Worm (Caenorhabditis elegans) whole organism, L1 larva: ENCODE data around the gene F29C12.6.

ENCODE experiments used
- C16A3.4 ChIP-seq: fragments of 150-350 bp; optimal IDR thresholded peaks from 2 replicates; lab custom pipeline; 2014; ENCODE audit warnings: missing biosample characterization, missing genetic modification characterization
- C34B4.2 ChIP-seq: sonication (generic microtip); optimal IDR thresholded peaks from 2 replicates; lab custom pipeline; 2017; ENCODE audit warnings: mild to moderate bottlenecking, missing genetic modification characterization, missing compliant biosample characterization
- F16B12.6 ChIP-seq: fragments of 150-350 bp; optimal IDR thresholded peaks from 2 replicates; lab custom pipeline; 2014; ENCODE audit warnings: missing biosample characterization, missing genetic modification characterization
- Y116A8C.19 ChIP-seq: sonication (generic microtip); optimal IDR thresholded peaks from 2 replicates; lab custom pipeline; 2016; ENCODE audit warnings: missing compliant biosample characterization, missing genetic modification characterization, borderline replicate concordance
- aha-1 ChIP-seq: fragments of 150-350 bp; optimal IDR thresholded peaks from 2 replicates; lab custom pipeline; 2014; ENCODE audit warnings: missing biosample characterization, missing genetic modification characterization
- alr-1 ChIP-seq: fragments of 200-800 bp; sonication (Bioruptor generic); optimal IDR thresholded peaks from 2 replicates; lab custom pipeline; 2018; ENCODE audit warnings: borderline replicate concordance, mild to moderate bottlenecking, missing genetic modification characterization, missing compliant biosample characterization
- aly-2 ChIP-seq: fragments of 150-350 bp; optimal IDR thresholded peaks from 2 replicates; lab custom pipeline; 2014; ENCODE audit warnings: missing biosample characterization, missing genetic modification characterization
- ama-1 ChIP-seq: fragments of 150-350 bp; optimal IDR thresholded peaks from 2 replicates; lab custom pipeline; 2014
- ceh-88 ChIP-seq: fragments of 200-800 bp; sonication (Bioruptor generic); IDR thresholded peaks from 2 replicates; pipeline ENCODE4 v1.3.6; 2022; ENCODE audit warnings: missing genetic modification characterization, missing compliant biosample characterization
- ceh-90 ChIP-seq: sonication (generic microtip); optimal IDR thresholded peaks from 2 replicates; lab custom pipeline; 2016; ENCODE audit warnings: missing genetic modification characterization, missing compliant biosample characterization
- ces-1 ChIP-seq: fragments of 150-350 bp; optimal IDR thresholded peaks from 2 replicates; lab custom pipeline; 2014; ENCODE audit warnings: missing biosample characterization, missing genetic modification reagents, missing genetic modification characterization
- dpl-1 ChIP-seq, 3 experiments: fragments of 150-350 bp in 2 of 3; sonication (generic microtip) in 1 of 3; optimal IDR thresholded peaks; 2 replicates each; lab custom pipeline; 2014 to 2017; ENCODE audit warnings: missing biosample characterization in 3 of 3, missing genetic modification characterization in 3 of 3, missing genetic modification reagents in 3 of 3
- dsc-1 ChIP-seq: sonication (generic microtip); optimal IDR thresholded peaks from 2 replicates; lab custom pipeline; 2016; ENCODE audit warnings: mild to moderate bottlenecking, missing genetic modification characterization, missing compliant biosample characterization
- efl-3 ChIP-seq: fragments of 200-800 bp; sonication (Bioruptor generic); optimal IDR thresholded peaks from 2 replicates; lab custom pipeline; 2018; ENCODE audit warnings: mild to moderate bottlenecking, missing genetic modification characterization, missing compliant biosample characterization
- egl-13 ChIP-seq: sonication (generic microtip); optimal IDR thresholded peaks from 2 replicates; lab custom pipeline; 2016; ENCODE audit warnings: missing genotype, missing genetic modification reagents, missing genetic modification characterization, missing compliant biosample characterization
- egl-27 ChIP-seq, 2 experiments: fragments of 150-350 bp in 1 of 2; sonication (generic microtip); optimal IDR thresholded peaks; 3 replicates each; lab custom pipeline; 2017 to 2018; ENCODE audit warnings: missing biosample characterization in 2 of 2, missing genetic modification characterization in 2 of 2, missing genetic modification reagents in 2 of 2
- elt-2 ChIP-seq: sonication (generic microtip); optimal IDR thresholded peaks from 2 replicates; lab custom pipeline; 2016; ENCODE audit warnings: missing genetic modification characterization, mild to moderate bottlenecking, inconsistent platforms, missing compliant biosample characterization, missing genetic modification reagents
- ets-5 ChIP-seq: fragments of 200-800 bp; sonication (Bioruptor generic); IDR thresholded peaks from 2 replicates; pipeline ENCODE4 v1.3.6; 2022; ENCODE audit warnings: missing genetic modification characterization, missing compliant biosample characterization
- fkh-10 ChIP-seq: sonication (generic microtip); optimal IDR thresholded peaks from 2 replicates; lab custom pipeline; 2017; ENCODE audit warnings: missing biosample characterization, missing genetic modification reagents, missing genetic modification characterization
- fkh-4 ChIP-seq: sonication (generic microtip); optimal IDR thresholded peaks from 2 replicates; lab custom pipeline; 2016; ENCODE audit warnings: missing compliant biosample characterization, missing genetic modification characterization, borderline replicate concordance
- fkh-8 ChIP-seq: sonication (generic microtip); optimal IDR thresholded peaks from 2 replicates; lab custom pipeline; 2016; ENCODE audit warnings: mild to moderate bottlenecking, missing genetic modification characterization, missing compliant biosample characterization
- grh-1 ChIP-seq: fragments of 200-800 bp; sonication (Bioruptor generic); IDR thresholded peaks from 2 replicates; pipeline ENCODE4 v1.3.6; 2022; ENCODE audit warnings: missing genetic modification reagents, missing genetic modification characterization, missing compliant biosample characterization
- hlh-17 ChIP-seq: fragments of 200-800 bp; sonication (Bioruptor generic); optimal IDR thresholded peaks from 2 replicates; lab custom pipeline; 2018; ENCODE audit warnings: missing genetic modification characterization, mild to moderate bottlenecking, missing compliant biosample characterization, moderate library complexity, borderline replicate concordance
- hlh-4 ChIP-seq: sonication (generic microtip); optimal IDR thresholded peaks from 2 replicates; lab custom pipeline; 2016; ENCODE audit warnings: mild to moderate bottlenecking, missing genetic modification characterization, missing compliant biosample characterization
- hpl-2 ChIP-seq: fragments of 150-350 bp; optimal IDR thresholded peaks from 2 replicates; lab custom pipeline; 2014; ENCODE audit warnings: missing biosample characterization, missing genetic modification reagents, missing genetic modification characterization
- irx-1 ChIP-seq: sonication (generic microtip); optimal IDR thresholded peaks from 2 replicates; lab custom pipeline; 2016; ENCODE audit warnings: missing genetic modification characterization, missing compliant biosample characterization
- lin-13 ChIP-seq: fragments of 150-350 bp; optimal IDR thresholded peaks from 2 replicates; lab custom pipeline; 2014; ENCODE audit warnings: missing biosample characterization, missing genetic modification reagents, missing genetic modification characterization
- lin-14 ChIP-seq: fragments of 200-800 bp; sonication (Bioruptor generic); optimal IDR thresholded peaks from 2 replicates; lab custom pipeline; 2018; ENCODE audit warnings: mild to moderate bottlenecking, missing genetic modification characterization, moderate library complexity, missing compliant biosample characterization
- lin-15B ChIP-seq: fragments of 150-350 bp; sonication (generic microtip); optimal IDR thresholded peaks from 3 replicates; lab custom pipeline; 2014; ENCODE audit warnings: missing biosample characterization, missing genetic modification characterization
- lin-39 ChIP-seq: fragments of 150-350 bp; optimal IDR thresholded peaks from 2 replicates; lab custom pipeline; 2014; ENCODE audit warnings: missing biosample characterization, missing genetic modification reagents, missing genetic modification characterization
- lsy-2 ChIP-seq, 2 experiments: fragments of 150-350 bp; optimal IDR thresholded peaks; 2 replicates each; lab custom pipeline; 2014; ENCODE audit warnings: missing biosample characterization in 2 of 2, missing genetic modification characterization in 2 of 2
- mdl-1 ChIP-seq, 2 experiments: fragments of 150-350 bp; optimal IDR thresholded peaks; 2 replicates each; lab custom pipeline; 2014 to 2017; ENCODE audit warnings: missing biosample characterization in 2 of 2, missing genetic modification characterization in 2 of 2, inconsistent platforms in 1 of 2
- nhr-11 ChIP-seq: fragments of 150-350 bp; optimal IDR thresholded peaks from 2 replicates; lab custom pipeline; 2014; ENCODE audit warnings: missing biosample characterization, missing genetic modification characterization
- nhr-20 ChIP-seq: sonication (generic microtip); optimal IDR thresholded peaks from 2 replicates; lab custom pipeline; 2016; ENCODE audit warnings: mild to moderate bottlenecking, missing genetic modification characterization, missing compliant biosample characterization
- nhr-28 ChIP-seq: fragments of 150-350 bp; optimal IDR thresholded peaks from 2 replicates; lab custom pipeline; 2014; ENCODE audit warnings: missing biosample characterization, missing genetic modification characterization
- nhr-47 ChIP-seq: sonication (generic microtip); optimal IDR thresholded peaks from 2 replicates; lab custom pipeline; 2016; ENCODE audit warnings: mild to moderate bottlenecking, missing genetic modification characterization, moderate library complexity, missing compliant biosample characterization
- nhr-71 ChIP-seq: sonication (generic microtip); optimal IDR thresholded peaks from 2 replicates; lab custom pipeline; 2016; ENCODE audit warnings: mild to moderate bottlenecking, missing genetic modification characterization, moderate library complexity, missing compliant biosample characterization
- nhr-77 ChIP-seq: fragments of 150-350 bp; optimal IDR thresholded peaks from 2 replicates; lab custom pipeline; 2014; ENCODE audit warnings: missing biosample characterization, missing genetic modification characterization
- nhr-90 ChIP-seq: sonication (generic microtip); optimal IDR thresholded peaks from 2 replicates; lab custom pipeline; 2016; ENCODE audit warnings: mild to moderate bottlenecking, missing genetic modification characterization, missing compliant biosample characterization; ENCODE audit not compliant: poor library complexity
- pag-3 ChIP-seq: sonication (generic microtip); optimal IDR thresholded peaks from 2 replicates; lab custom pipeline; 2017; ENCODE audit warnings: missing genetic modification characterization, mild to moderate bottlenecking, missing compliant biosample characterization, antibody characterized with exemption, borderline replicate concordance; ENCODE audit not compliant: insufficient read depth
- snpc-4 ChIP-seq: fragments of 150-350 bp; optimal IDR thresholded peaks from 2 replicates; lab custom pipeline; 2014; ENCODE audit warnings: missing biosample characterization, missing genetic modification characterization
- snu-23 ChIP-seq: sonication (generic microtip); optimal IDR thresholded peaks from 2 replicates; lab custom pipeline; 2016; ENCODE audit warnings: missing genetic modification characterization, missing compliant biosample characterization
- swsn-7 ChIP-seq: sonication (generic microtip); optimal IDR thresholded peaks from 2 replicates; lab custom pipeline; 2016; ENCODE audit warnings: missing genetic modification characterization, missing compliant biosample characterization
- tlp-1 ChIP-seq: fragments of 150-350 bp; optimal IDR thresholded peaks from 2 replicates; lab custom pipeline; 2014; ENCODE audit warnings: missing biosample characterization, missing genetic modification characterization
- unc-130 ChIP-seq: fragments of 150-350 bp; optimal IDR thresholded peaks from 2 replicates; lab custom pipeline; 2017; ENCODE audit warnings: missing biosample characterization, missing genetic modification characterization, inconsistent platforms
- unc-30 ChIP-seq: sonication (generic microtip); optimal IDR thresholded peaks from 2 replicates; lab custom pipeline; 2017; ENCODE audit warnings: missing biosample characterization, missing genetic modification characterization
- unc-62 ChIP-seq: fragments of 150-350 bp; optimal IDR thresholded peaks from 2 replicates; lab custom pipeline; 2014; ENCODE audit warnings: missing biosample characterization, missing genetic modification reagents, missing genetic modification characterization
- unc-86 ChIP-seq: sonication (generic microtip); optimal IDR thresholded peaks from 2 replicates; lab custom pipeline; 2016; ENCODE audit warnings: missing genetic modification characterization, missing compliant biosample characterization
- xbp-1 ChIP-seq: sonication (generic microtip); optimal IDR thresholded peaks from 2 replicates; lab custom pipeline; 2016; ENCODE audit warnings: missing genetic modification characterization, missing compliant biosample characterization

F29C12.6 gene

DNA sequence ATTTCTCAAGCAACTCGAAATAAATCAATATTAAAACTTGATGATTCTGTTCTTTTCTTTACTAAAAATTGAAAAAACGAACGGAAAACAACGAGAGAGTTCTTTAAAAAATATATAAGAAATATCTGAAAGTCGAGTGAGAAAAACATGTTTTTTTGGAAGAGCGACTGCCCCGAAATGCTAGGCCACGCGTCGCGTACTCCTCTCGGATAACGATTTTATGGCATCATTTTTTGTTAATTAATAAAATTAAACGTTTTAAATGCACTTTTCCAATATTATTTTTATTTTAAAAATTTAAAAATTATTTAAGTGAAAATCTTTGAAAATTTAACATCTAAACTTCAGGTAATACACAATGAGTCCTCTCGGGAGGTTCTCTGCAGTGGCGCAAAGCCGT is 12.6 kb upstream of the F29C12.6 start, which contains the start of gene gfm-1 (continued):
- no peak for TF ChIP-seq pag-3 (tag; lab: Kevin White, UChicago)
- peak; percentile 92 for TF ChIP-seq nhr-90 (tag; lab: Kevin White, UChicago)
- TF ChIP-seq ces-1 (GFP tag; lab: Kevin White, UChicago): no peak
- TF ChIP-seq unc-86 (tag; lab: Kevin White, UChicago): peak; percentile 52
- TF ChIP-seq dpl-1 (GFP tag; optimal IDR thresholded peaks at IDR 0.05; lab: Kevin White, UChicago): peak; percentile 53 to 72 (median 67)
- TF ChIP-seq swsn-7 (tag; lab: Kevin White, UChicago): peak; percentile 85
- peak; percentile 42 for TF ChIP-seq lin-39 (tag; lab: Kevin White, UChicago)
- TF ChIP-seq ama-1 (lab: Kevin White, UChicago): no peak
- TF ChIP-seq nhr-28 (tag; lab: Kevin White, UChicago): no peak
- TF ChIP-seq C16A3.4 (tag; lab: Kevin White, UChicago): peak; percentile 23
- no peak for TF ChIP-seq aha-1 (tag; lab: Kevin White, UChicago)
- TF ChIP-seq nhr-11: no peak
- TF ChIP-seq fkh-10 (GFP tag; lab: Kevin White, UChicago): no peak
- TF ChIP-seq elt-2: peak; percentile 67
- TF ChIP-seq egl-27 (tag; optimal IDR thresholded peaks at IDR 0.05; lab: Kevin White, UChicago): no peak
- TF ChIP-seq lsy-2 (tag; optimal IDR thresholded peaks at IDR 0.05; lab: Kevin White, UChicago): peak; percentile 62 to 83
- peak; percentile 84 for TF ChIP-seq Y116A8C.19
- TF ChIP-seq fkh-8 (tag; lab: Kevin White, UChicago): peak; percentile 70
- peak; percentile 77 for TF ChIP-seq nhr-20 (tag; lab: Kevin White, UChicago)
- TF ChIP-seq ceh-88 (GFP tag; lab: Robert Waterston, UW): peak; percentile 53; the same call in 1 of the 2 replicates
- no peak for TF ChIP-seq ets-5 (GFP tag; lab: Robert Waterston, UW)
- TF ChIP-seq fkh-4 (tag; lab: Kevin White, UChicago): peak; percentile 94
- no peak for TF ChIP-seq alr-1 (tag; lab: Kevin White, UChicago)
- TF ChIP-seq efl-3 (GFP tag; lab: Kevin White, UChicago): peak; percentile 69
- peak; percentile 94 for TF ChIP-seq ceh-90 (tag; lab: Kevin White, UChicago)
- peak; percentile 82 for TF ChIP-seq xbp-1 (tag; lab: Kevin White, UChicago)
- TF ChIP-seq unc-30 (tag; lab: Kevin White, UChicago): no peak
- peak; percentile 71 for TF ChIP-seq hlh-4 (tag; lab: Kevin White, UChicago)
- no peak for TF ChIP-seq hpl-2 (GFP tag; lab: Kevin White, UChicago)
- TF ChIP-seq nhr-77 (tag; lab: Kevin White, UChicago): no peak
- TF ChIP-seq grh-1 (GFP tag; lab: Robert Waterston, UW): peak; percentile 72
- no peak for TF ChIP-seq C34B4.2 (tag; lab: Kevin White, UChicago)
- TF ChIP-seq snpc-4 (tag; lab: Kevin White, UChicago): peak; percentile 49
- TF ChIP-seq irx-1 (tag; lab: Kevin White, UChicago): peak; percentile 94
- no peak for TF ChIP-seq mdl-1 (tag; optimal IDR thresholded peaks at IDR 0.05; lab: Kevin White, UChicago)
- no peak for TF ChIP-seq tlp-1

DNA sequence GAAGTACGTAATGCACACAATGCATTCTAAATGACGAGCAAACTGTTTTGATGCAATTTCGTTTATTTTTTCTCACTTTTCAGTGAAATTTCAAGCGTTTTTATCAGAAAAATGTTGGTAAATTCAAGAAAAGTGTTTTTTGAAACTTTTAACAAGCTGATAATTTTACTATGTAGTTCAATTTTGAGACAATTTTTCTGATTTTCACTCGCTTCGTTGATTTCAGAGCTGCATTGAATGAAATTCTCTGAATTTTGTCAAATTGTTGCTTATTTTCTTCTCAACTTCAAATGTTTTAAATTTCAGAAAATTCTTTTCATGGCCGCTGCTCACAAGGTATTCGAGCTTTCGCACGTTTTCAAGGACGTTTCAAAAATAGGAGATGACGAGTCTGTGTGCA is 7.0 kb upstream of the F29C12.6 start, which contains the start of gene bath-45:
Gene bath-45, plus strand, starts transcription at position 301 of the 400 bp plus-strand sequence.
- TF ChIP-seq alr-1 (tag; lab: Kevin White, UChicago): no peak
- TF ChIP-seq dsc-1 (tag; lab: Kevin White, UChicago): no peak
- no peak for TF ChIP-seq dpl-1 (GFP tag; optimal IDR thresholded peaks at IDR 0.05; lab: Kevin White, UChicago)
- TF ChIP-seq egl-13: no peak
- TF ChIP-seq hlh-17 (GFP tag; lab: Kevin White, UChicago): no peak
- TF ChIP-seq snu-23 (GFP tag; lab: Kevin White, UChicago): no peak
- no peak for TF ChIP-seq lin-14 (GFP tag; lab: Kevin White, UChicago)
- no peak for TF ChIP-seq F16B12.6 (tag; lab: Kevin White, UChicago)
- no peak for TF ChIP-seq nhr-20 (tag; lab: Kevin White, UChicago)
- no peak for TF ChIP-seq lin-13
- no peak for TF ChIP-seq nhr-71
- TF ChIP-seq aly-2 (tag; lab: Kevin White, UChicago): no peak
- TF ChIP-seq lin-15B (tag; lab: Kevin White, UChicago): no peak
- no peak for TF ChIP-seq unc-62 (GFP tag; lab: Kevin White, UChicago)
- no peak for TF ChIP-seq swsn-7 (tag; lab: Kevin White, UChicago)
- TF ChIP-seq unc-130 (tag; lab: Kevin White, UChicago): no peak
- no peak for TF ChIP-seq lsy-2 (tag; optimal IDR thresholded peaks at IDR 0.05; lab: Kevin White, UChicago)
- TF ChIP-seq nhr-47: no peak
- no peak for TF ChIP-seq nhr-11
